Worm (Caenorhabditis elegans) whole organism, L3 larva: ENCODE measurements around the gene Y71H2AM.3.

Experiments
- R02D3.7 ChIP-seq: fragments of 150-350 bp; optimal IDR thresholded peaks from 2 replicates; lab custom pipeline; 2014; ENCODE audit warnings: missing biosample characterization, missing genetic modification characterization
- ZK546.5 ChIP-seq: sonication (generic microtip); optimal IDR thresholded peaks from 2 replicates; lab custom pipeline; 2017; ENCODE audit warnings: missing biosample characterization, missing genetic modification characterization
- aly-2 ChIP-seq: fragments of 150-350 bp; optimal IDR thresholded peaks from 2 replicates; lab custom pipeline; 2014; ENCODE audit warnings: missing biosample characterization, missing genetic modification characterization
- ceh-16 ChIP-seq: sonication (generic microtip); optimal IDR thresholded peaks from 2 replicates; lab custom pipeline; 2017; ENCODE audit warnings: missing biosample characterization, missing genetic modification characterization
- ceh-28 ChIP-seq: fragments of 150-350 bp; optimal IDR thresholded peaks from 2 replicates; lab custom pipeline; 2014; ENCODE audit warnings: missing biosample characterization, missing genetic modification reagents, missing genetic modification characterization
- ceh-82 ChIP-seq: fragments of 150-350 bp; optimal IDR thresholded peaks from 2 replicates; lab custom pipeline; 2014; ENCODE audit warnings: missing biosample characterization, missing genetic modification characterization
- daf-12 ChIP-seq: fragments of 150-350 bp; optimal IDR thresholded peaks from 2 replicates; lab custom pipeline; 2014; ENCODE audit warnings: missing biosample characterization, missing genetic modification reagents, missing genetic modification characterization
- egl-27 ChIP-seq: sonication (generic microtip); optimal IDR thresholded peaks from 4 replicates; lab custom pipeline; 2017; ENCODE audit warnings: missing biosample characterization, missing genetic modification reagents, missing genetic modification characterization
- egl-5 ChIP-seq: fragments of 150-350 bp; optimal IDR thresholded peaks from 2 replicates; lab custom pipeline; 2017; ENCODE audit warnings: missing biosample characterization, missing genetic modification reagents, missing genetic modification characterization, inconsistent platforms
- elt-1 ChIP-seq: fragments of 150-350 bp; optimal IDR thresholded peaks from 2 replicates; lab custom pipeline; 2014; ENCODE audit warnings: missing biosample characterization, missing genetic modification characterization
- elt-2 ChIP-seq: sonication (generic microtip); optimal IDR thresholded peaks from 2 replicates; lab custom pipeline; 2016; ENCODE audit warnings: missing genetic modification reagents, mild to moderate bottlenecking, missing genetic modification characterization, missing compliant biosample characterization
- elt-3 ChIP-seq, 3 experiments: fragments of 150-350 bp in 1 of 3; sonication (generic microtip) in 2 of 3; optimal IDR thresholded peaks; 2 replicates in 2 of 3; 4 replicates in 1 of 3; lab custom pipeline; 2014 to 2017; ENCODE audit warnings: missing biosample characterization in 3 of 3, missing genetic modification characterization in 3 of 3
- eor-1 ChIP-seq, 2 experiments: fragments of 150-350 bp; optimal IDR thresholded peaks; 2 replicates each; lab custom pipeline; 2014 to 2018; ENCODE audit warnings: missing biosample characterization in 2 of 2, missing genetic modification characterization in 2 of 2
- fkh-10 ChIP-seq: sonication (generic microtip); optimal IDR thresholded peaks from 2 replicates; lab custom pipeline; 2017; ENCODE audit warnings: missing biosample characterization, missing genetic modification reagents, missing genetic modification characterization
- fkh-2 ChIP-seq: fragments of 150-350 bp; optimal IDR thresholded peaks from 2 replicates; lab custom pipeline; 2014; ENCODE audit warnings: missing biosample characterization, missing genetic modification reagents, missing genetic modification characterization
- fos-1 ChIP-seq: fragments of 150-350 bp; optimal IDR thresholded peaks from 2 replicates; lab custom pipeline; 2014; ENCODE audit warnings: missing biosample characterization, missing genetic modification characterization
- hmg-11 ChIP-seq: sonication (generic microtip); optimal IDR thresholded peaks from 2 replicates; lab custom pipeline; 2016; ENCODE audit warnings: missing genetic modification characterization, missing compliant biosample characterization
- jun-1 ChIP-seq: fragments of 150-350 bp; optimal IDR thresholded peaks from 2 replicates; lab custom pipeline; 2014; ENCODE audit warnings: missing biosample characterization, missing genetic modification reagents, missing genetic modification characterization
- lin-15B ChIP-seq: fragments of 150-350 bp; optimal IDR thresholded peaks from 2 replicates; lab custom pipeline; 2014; ENCODE audit warnings: missing biosample characterization, missing genetic modification characterization
- lin-39 ChIP-seq: fragments of 150-350 bp; optimal IDR thresholded peaks from 2 replicates; lab custom pipeline; 2018; ENCODE audit warnings: missing biosample characterization, missing genetic modification reagents, missing genetic modification characterization
- lsy-12 ChIP-seq: sonication (generic microtip); optimal IDR thresholded peaks from 2 replicates; lab custom pipeline; 2016; ENCODE audit warnings: mild to moderate bottlenecking, missing genetic modification characterization, missing compliant biosample characterization
- mdl-1 ChIP-seq: fragments of 150-350 bp; optimal IDR thresholded peaks from 2 replicates; lab custom pipeline; 2014; ENCODE audit warnings: missing biosample characterization, missing genetic modification characterization
- mml-1 ChIP-seq: fragments of 150-350 bp; sonication (generic microtip); optimal IDR thresholded peaks from 3 replicates; lab custom pipeline; 2014; ENCODE audit warnings: missing biosample characterization, missing genetic modification characterization
- nfya-1 ChIP-seq: sonication (generic microtip); optimal IDR thresholded peaks from 2 replicates; lab custom pipeline; 2017; ENCODE audit warnings: missing genetic modification characterization, mild to moderate bottlenecking, missing compliant biosample characterization, antibody characterized with exemption, moderate library complexity; ENCODE audit not compliant: insufficient read depth
- nhr-11 ChIP-seq: fragments of 150-350 bp; optimal IDR thresholded peaks from 2 replicates; lab custom pipeline; 2014; ENCODE audit warnings: missing biosample characterization, missing genetic modification characterization
- nhr-23 ChIP-seq: fragments of 150-350 bp; optimal IDR thresholded peaks from 2 replicates; lab custom pipeline; 2014; ENCODE audit warnings: missing biosample characterization, missing genetic modification reagents, missing genetic modification characterization
- nhr-25 ChIP-seq: sonication (generic microtip); optimal IDR thresholded peaks from 2 replicates; lab custom pipeline; 2017; ENCODE audit warnings: missing biosample characterization, missing genetic modification characterization
- nhr-28 ChIP-seq: fragments of 150-350 bp; optimal IDR thresholded peaks from 2 replicates; lab custom pipeline; 2014; ENCODE audit warnings: missing biosample characterization, missing genetic modification characterization
- nhr-43 ChIP-seq: sonication (generic microtip); optimal IDR thresholded peaks from 2 replicates; lab custom pipeline; 2016; ENCODE audit warnings: mild to moderate bottlenecking, missing genetic modification characterization, missing compliant biosample characterization; ENCODE audit not compliant: poor library complexity, severe bottlenecking
- nhr-67 ChIP-seq: fragments of 150-350 bp; optimal IDR thresholded peaks from 2 replicates; lab custom pipeline; 2014; ENCODE audit warnings: missing biosample characterization, missing genetic modification characterization
- nhr-76 ChIP-seq: fragments of 150-350 bp; sonication (generic microtip); optimal IDR thresholded peaks from 5 replicates; lab custom pipeline; 2014; ENCODE audit warnings: missing biosample characterization, missing genetic modification characterization
- nhr-77 ChIP-seq: fragments of 150-350 bp; optimal IDR thresholded peaks from 2 replicates; lab custom pipeline; 2014; ENCODE audit warnings: missing biosample characterization, missing genetic modification characterization
- pha-4 ChIP-seq: fragments of 150-350 bp; optimal IDR thresholded peaks from 2 replicates; lab custom pipeline; 2014; ENCODE audit warnings: missing biosample characterization, missing genetic modification reagents, missing genetic modification characterization
- pqm-1 ChIP-seq: fragments of 150-350 bp; optimal IDR thresholded peaks from 2 replicates; lab custom pipeline; 2017; ENCODE audit warnings: missing biosample characterization, missing genetic modification characterization, inconsistent platforms
- sea-2 ChIP-seq: fragments of 150-350 bp; sonication (generic microtip); optimal IDR thresholded peaks from 4 replicates; lab custom pipeline; 2014; ENCODE audit warnings: missing biosample characterization, missing genetic modification reagents, missing genetic modification characterization
- skn-1 ChIP-seq: fragments of 150-350 bp; optimal IDR thresholded peaks from 2 replicates; lab custom pipeline; 2014; ENCODE audit warnings: missing biosample characterization, missing genetic modification characterization
- snpc-4 ChIP-seq: fragments of 150-350 bp; optimal IDR thresholded peaks from 2 replicates; lab custom pipeline; 2014; ENCODE audit warnings: missing biosample characterization, missing genetic modification characterization
- tbx-2 ChIP-seq: sonication (generic microtip); optimal IDR thresholded peaks from 2 replicates; lab custom pipeline; 2016; ENCODE audit warnings: mild to moderate bottlenecking, missing genetic modification characterization, missing compliant biosample characterization
- unc-39 ChIP-seq: sonication (generic microtip); optimal IDR thresholded peaks from 4 replicates; lab custom pipeline; 2017; ENCODE audit warnings: missing biosample characterization, missing genetic modification characterization
- unc-62 ChIP-seq: fragments of 150-350 bp; sonication (generic microtip); optimal IDR thresholded peaks from 4 replicates; lab custom pipeline; 2014; ENCODE audit warnings: missing biosample characterization, missing genetic modification reagents, missing genetic modification characterization
- zag-1 ChIP-seq: fragments of 150-350 bp; optimal IDR thresholded peaks from 2 replicates; lab custom pipeline; 2014; ENCODE audit warnings: missing biosample characterization, missing genetic modification characterization
- ztf-11 ChIP-seq: fragments of 150-350 bp; optimal IDR thresholded peaks from 2 replicates; lab custom pipeline; 2014; ENCODE audit warnings: missing biosample characterization, missing genetic modification characterization
- ztf-4 ChIP-seq: fragments of 150-350 bp; optimal IDR thresholded peaks from 2 replicates; lab custom pipeline; 2014; ENCODE audit warnings: missing biosample characterization, missing genetic modification characterization

The Y71H2AM.3 gene

ce11 chrIII:2758092-2758491 lies 47.1 kb upstream of the Y71H2AM.3 start:
- no peak for TF ChIP-seq eor-1 (tag; optimal IDR thresholded peaks at IDR 0.05; lab: Kevin White, UChicago)
- no peak for TF ChIP-seq nhr-11
- TF ChIP-seq ceh-28 (tag; lab: Kevin White, UChicago), result no peak
- no peak for TF ChIP-seq snpc-4 (tag; lab: Kevin White, UChicago)
- TF ChIP-seq fkh-10 (GFP tag; lab: Kevin White, UChicago), result no peak
- TF ChIP-seq ceh-82 (tag; lab: Kevin White, UChicago), result no peak
- TF ChIP-seq skn-1 (tag; lab: Kevin White, UChicago), result no peak
- no peak for TF ChIP-seq jun-1 (tag; lab: Kevin White, UChicago)

ce11 chrIII:2759308-2759707 lies 45.9 kb upstream of the Y71H2AM.3 start:
- TF ChIP-seq daf-12 (tag; lab: Kevin White, UChicago), result no peak
- TF ChIP-seq elt-2 (tag; lab: Kevin White, UChicago), result peak; percentile 65
- TF ChIP-seq pqm-1, result peak; percentile 53

ce11 chrIII:2760726-2761125 lies 44.5 kb upstream of the Y71H2AM.3 start, which contains the start of gene pho-9:
pho-9 (minus strand) TSS chrIII:2760816.
- TF ChIP-seq ceh-82 (tag; lab: Kevin White, UChicago), result no peak
- no peak for TF ChIP-seq nhr-28 (tag; lab: Kevin White, UChicago)
- TF ChIP-seq mml-1 (tag; lab: Kevin White, UChicago), result no peak
- no peak for TF ChIP-seq unc-62 (GFP tag; lab: Kevin White, UChicago)
- TF ChIP-seq nhr-25 (tag; lab: Kevin White, UChicago), result no peak
- TF ChIP-seq ceh-16 (tag; lab: Kevin White, UChicago), result no peak
- no peak for TF ChIP-seq nfya-1
- no peak for TF ChIP-seq unc-39 (tag; lab: Kevin White, UChicago)
- TF ChIP-seq hmg-11, result no peak
- no peak for TF ChIP-seq nhr-76
- TF ChIP-seq snpc-4 (tag; lab: Kevin White, UChicago), result no peak
- TF ChIP-seq pqm-1, result peak; percentile 91
- TF ChIP-seq fkh-2 (tag; lab: Kevin White, UChicago), result no peak
- no peak for TF ChIP-seq elt-1 (tag; lab: Kevin White, UChicago)
- TF ChIP-seq nhr-23 (tag; lab: Kevin White, UChicago), result no peak
- no peak for TF ChIP-seq tbx-2 (tag; lab: Kevin White, UChicago)
- TF ChIP-seq aly-2 (tag; lab: Kevin White, UChicago), result no peak
- peak; percentile 97 for TF ChIP-seq elt-2 (tag; lab: Kevin White, UChicago)
- TF ChIP-seq jun-1 (tag; lab: Kevin White, UChicago), result peak; percentile 64
- no peak for TF ChIP-seq skn-1 (tag; lab: Kevin White, UChicago)
- TF ChIP-seq ZK546.5, result no peak
- no peak for TF ChIP-seq nhr-11
- no peak for TF ChIP-seq nhr-77 (tag; lab: Kevin White, UChicago)
- TF ChIP-seq fos-1, result no peak
- TF ChIP-seq pha-4 (tag; lab: Kevin White, UChicago), result peak; percentile 31

ce11 chrIII:2768635-2769034 lies 36.6 kb upstream of the Y71H2AM.3 start, which contains the start of gene swsn-3:
swsn-3 (minus strand) TSS chrIII:2768679.
- TF ChIP-seq pqm-1, result peak; percentile 8
- TF ChIP-seq skn-1 (tag; lab: Kevin White, UChicago), result peak; percentile 64
- peak; percentile 43 for TF ChIP-seq fkh-10 (GFP tag; lab: Kevin White, UChicago)
- peak; percentile 91 for TF ChIP-seq nhr-23 (tag; lab: Kevin White, UChicago)
- peak; percentile 67 for TF ChIP-seq jun-1 (tag; lab: Kevin White, UChicago)
- TF ChIP-seq nhr-43, result peak; percentile 82
- TF ChIP-seq daf-12 (tag; lab: Kevin White, UChicago), result no peak
- TF ChIP-seq zag-1, result peak; percentile 4
- peak; percentile 11 for TF ChIP-seq egl-27 (tag; lab: Kevin White, UChicago)
- peak; percentile 94 for TF ChIP-seq pha-4 (tag; lab: Kevin White, UChicago)
- peak; percentile 56 for TF ChIP-seq elt-2 (tag; lab: Kevin White, UChicago)
- peak; percentile 81 for TF ChIP-seq egl-5
- TF ChIP-seq elt-3 (tag; optimal IDR thresholded peaks at IDR 0.05; lab: Kevin White, UChicago), result no peak
- TF ChIP-seq ztf-4, result no peak
- peak; percentile 5 for TF ChIP-seq nhr-76
- no peak for TF ChIP-seq fkh-2 (tag; lab: Kevin White, UChicago)
- TF ChIP-seq lin-15B (tag; lab: Kevin White, UChicago), result peak; percentile 96
- TF ChIP-seq elt-1 (tag; lab: Kevin White, UChicago), result peak; percentile 1
- TF ChIP-seq tbx-2 (tag; lab: Kevin White, UChicago), result peak; percentile 60
- no peak for TF ChIP-seq ztf-11 (tag; lab: Kevin White, UChicago)
- TF ChIP-seq mdl-1 (tag; lab: Kevin White, UChicago), result peak; percentile 41
- TF ChIP-seq nhr-11, result no peak
- TF ChIP-seq nhr-28 (tag; lab: Kevin White, UChicago), result no peak
- TF ChIP-seq hmg-11, result peak; percentile 94
- TF ChIP-seq nhr-25 (tag; lab: Kevin White, UChicago), result peak; percentile 75
- TF ChIP-seq ceh-28 (tag; lab: Kevin White, UChicago), result peak; percentile 88
- TF ChIP-seq lin-39 (tag; lab: Kevin White, UChicago), result peak; percentile 68
- peak; percentile 79 for TF ChIP-seq snpc-4 (tag; lab: Kevin White, UChicago)
- TF ChIP-seq sea-2 (GFP tag; lab: Kevin White, UChicago), result no peak
- peak; percentile 74 for TF ChIP-seq lsy-12 (tag; lab: Kevin White, UChicago)
- TF ChIP-seq ceh-82 (tag; lab: Kevin White, UChicago), result peak; percentile 79
- no peak for TF ChIP-seq eor-1 (tag; optimal IDR thresholded peaks at IDR 0.05; lab: Kevin White, UChicago)
- peak; percentile 91 for TF ChIP-seq nfya-1
- TF ChIP-seq R02D3.7, result peak; percentile 79
- peak; percentile 69 for TF ChIP-seq nhr-67 (tag; lab: Kevin White, UChicago)
